Worm (Caenorhabditis elegans) whole organism, L1 larva: ENCODE measurements around the gene ubc-21.

Source experiments
- C04F5.9 ChIP-seq: sonication (generic microtip); optimal IDR thresholded peaks from 2 replicates; lab custom pipeline; 2016; ENCODE audit warnings: missing genetic modification characterization, missing compliant biosample characterization
- C34B4.2 ChIP-seq: sonication (generic microtip); optimal IDR thresholded peaks from 2 replicates; lab custom pipeline; 2017; ENCODE audit warnings: mild to moderate bottlenecking, missing genetic modification characterization, missing compliant biosample characterization
- F16B12.6 ChIP-seq: fragments of 150-350 bp; optimal IDR thresholded peaks from 2 replicates; lab custom pipeline; 2014; ENCODE audit warnings: missing biosample characterization, missing genetic modification characterization
- aha-1 ChIP-seq: fragments of 150-350 bp; optimal IDR thresholded peaks from 2 replicates; lab custom pipeline; 2014; ENCODE audit warnings: missing biosample characterization, missing genetic modification characterization
- blmp-1 ChIP-seq: fragments of 150-350 bp; optimal IDR thresholded peaks from 2 replicates; lab custom pipeline; 2014; ENCODE audit warnings: missing biosample characterization, missing genetic modification characterization
- ceh-82 ChIP-seq, 3 experiments: fragments of 150-350 bp in 1 of 3; sonication (generic microtip) in 2 of 3; optimal IDR thresholded peaks; 2 replicates each; lab custom pipeline; 2014 to 2017; ENCODE audit warnings: missing biosample characterization in 3 of 3, missing genetic modification characterization in 3 of 3
- ces-1 ChIP-seq: fragments of 150-350 bp; optimal IDR thresholded peaks from 2 replicates; lab custom pipeline; 2014; ENCODE audit warnings: missing biosample characterization, missing genetic modification reagents, missing genetic modification characterization
- dpl-1 ChIP-seq, 3 experiments: fragments of 150-350 bp in 2 of 3; sonication (generic microtip) in 1 of 3; optimal IDR thresholded peaks; 2 replicates each; lab custom pipeline; 2014 to 2017; ENCODE audit warnings: missing biosample characterization in 3 of 3, missing genetic modification characterization in 3 of 3, missing genetic modification reagents in 3 of 3
- dsc-1 ChIP-seq: sonication (generic microtip); optimal IDR thresholded peaks from 2 replicates; lab custom pipeline; 2016; ENCODE audit warnings: mild to moderate bottlenecking, missing genetic modification characterization, missing compliant biosample characterization
- efl-1 ChIP-seq, 4 experiments: fragments of 150-350 bp; optimal IDR thresholded peaks in 3 of 4; peaks in 1 of 4; 1 replicate in 1 of 4; 2 replicates in 3 of 4; lab custom pipeline; 2014; ENCODE audit warnings: missing biosample characterization in 2 of 4, missing genetic modification characterization in 2 of 4, missing genetic modification reagents in 2 of 4
- egl-13 ChIP-seq: sonication (generic microtip); optimal IDR thresholded peaks from 2 replicates; lab custom pipeline; 2016; ENCODE audit warnings: missing genotype, missing genetic modification reagents, missing genetic modification characterization, missing compliant biosample characterization
- elt-2 ChIP-seq: sonication (generic microtip); optimal IDR thresholded peaks from 2 replicates; lab custom pipeline; 2016; ENCODE audit warnings: missing genetic modification characterization, mild to moderate bottlenecking, inconsistent platforms, missing compliant biosample characterization, missing genetic modification reagents
- fkh-10 ChIP-seq: sonication (generic microtip); optimal IDR thresholded peaks from 2 replicates; lab custom pipeline; 2017; ENCODE audit warnings: missing biosample characterization, missing genetic modification reagents, missing genetic modification characterization
- fkh-8 ChIP-seq: sonication (generic microtip); optimal IDR thresholded peaks from 2 replicates; lab custom pipeline; 2016; ENCODE audit warnings: mild to moderate bottlenecking, missing genetic modification characterization, missing compliant biosample characterization
- fos-1 ChIP-seq: fragments of 150-350 bp; optimal IDR thresholded peaks from 2 replicates; lab custom pipeline; 2014; ENCODE audit warnings: missing biosample characterization, missing genetic modification characterization
- jun-1 ChIP-seq: fragments of 150-350 bp; optimal IDR thresholded peaks from 2 replicates; lab custom pipeline; 2014; ENCODE audit warnings: missing biosample characterization, missing genetic modification reagents, missing genetic modification characterization
- lin-14 ChIP-seq: fragments of 200-800 bp; sonication (Bioruptor generic); optimal IDR thresholded peaks from 2 replicates; lab custom pipeline; 2018; ENCODE audit warnings: mild to moderate bottlenecking, missing genetic modification characterization, moderate library complexity, missing compliant biosample characterization
- lin-15B ChIP-seq: fragments of 150-350 bp; sonication (generic microtip); optimal IDR thresholded peaks from 3 replicates; lab custom pipeline; 2014; ENCODE audit warnings: missing biosample characterization, missing genetic modification characterization
- lin-35 ChIP-seq, 2 experiments: fragments of 150-350 bp; optimal IDR thresholded peaks; 2 replicates each; lab custom pipeline; 2014; ENCODE audit warnings: missing biosample characterization in 2 of 2, missing genetic modification characterization in 2 of 2, missing genetic modification reagents in 2 of 2
- lin-39 ChIP-seq: fragments of 150-350 bp; optimal IDR thresholded peaks from 2 replicates; lab custom pipeline; 2014; ENCODE audit warnings: missing biosample characterization, missing genetic modification reagents, missing genetic modification characterization
- lir-3 ChIP-seq: sonication (generic microtip); optimal IDR thresholded peaks from 2 replicates; lab custom pipeline; 2016; ENCODE audit warnings: mild to moderate bottlenecking, missing genetic modification characterization, moderate library complexity, missing compliant biosample characterization; ENCODE audit not compliant: poor library complexity
- lsy-2 ChIP-seq, 2 experiments: fragments of 150-350 bp; optimal IDR thresholded peaks; 2 replicates each; lab custom pipeline; 2014; ENCODE audit warnings: missing biosample characterization in 2 of 2, missing genetic modification characterization in 2 of 2
- mab-9 ChIP-seq: fragments of 200-800 bp; sonication (Bioruptor generic); IDR thresholded peaks from 2 replicates; pipeline ENCODE4 v1.3.6; 2022; ENCODE audit warnings: missing genetic modification reagents, missing genetic modification characterization, missing compliant biosample characterization
- nhr-19 ChIP-seq: fragments of 200-800 bp; sonication (Bioruptor generic); conservative IDR thresholded peaks from 2 replicates; pipeline ENCODE4 v1.3.6; 2022; ENCODE audit warnings: missing genetic modification characterization, missing compliant biosample characterization
- nhr-237 ChIP-seq: fragments of 150-350 bp; optimal IDR thresholded peaks from 2 replicates; lab custom pipeline; 2014; ENCODE audit warnings: missing biosample characterization, missing genetic modification characterization
- nhr-71 ChIP-seq: sonication (generic microtip); optimal IDR thresholded peaks from 2 replicates; lab custom pipeline; 2016; ENCODE audit warnings: mild to moderate bottlenecking, missing genetic modification characterization, moderate library complexity, missing compliant biosample characterization
- nhr-76 ChIP-seq: sonication (generic microtip); optimal IDR thresholded peaks from 2 replicates; lab custom pipeline; 2017; ENCODE audit warnings: missing biosample characterization, missing genetic modification characterization
- nhr-77 ChIP-seq: fragments of 150-350 bp; optimal IDR thresholded peaks from 2 replicates; lab custom pipeline; 2014; ENCODE audit warnings: missing biosample characterization, missing genetic modification characterization
- nhr-84 ChIP-seq: sonication (generic microtip); optimal IDR thresholded peaks from 2 replicates; lab custom pipeline; 2017; ENCODE audit warnings: missing biosample characterization, missing genetic modification characterization
- nhr-85 ChIP-seq: sonication (generic microtip); peaks from one replicate; lab custom pipeline; 2016; ENCODE audit warnings: missing genetic modification characterization, inconsistent platforms, missing compliant biosample characterization
- nhr-90 ChIP-seq: sonication (generic microtip); optimal IDR thresholded peaks from 2 replicates; lab custom pipeline; 2016; ENCODE audit warnings: mild to moderate bottlenecking, missing genetic modification characterization, missing compliant biosample characterization; ENCODE audit not compliant: poor library complexity
- snu-23 ChIP-seq: sonication (generic microtip); optimal IDR thresholded peaks from 2 replicates; lab custom pipeline; 2016; ENCODE audit warnings: missing genetic modification characterization, missing compliant biosample characterization
- sup-37 ChIP-seq: fragments of 200-800 bp; sonication (Bioruptor generic); optimal IDR thresholded peaks from 2 replicates; lab custom pipeline; 2018; ENCODE audit warnings: mild to moderate bottlenecking, missing genetic modification characterization, missing compliant biosample characterization
- unc-130 ChIP-seq: fragments of 150-350 bp; optimal IDR thresholded peaks from 2 replicates; lab custom pipeline; 2017; ENCODE audit warnings: missing biosample characterization, missing genetic modification characterization, inconsistent platforms
- unc-30 ChIP-seq: sonication (generic microtip); optimal IDR thresholded peaks from 2 replicates; lab custom pipeline; 2017; ENCODE audit warnings: missing biosample characterization, missing genetic modification characterization
- unc-86 ChIP-seq: sonication (generic microtip); optimal IDR thresholded peaks from 2 replicates; lab custom pipeline; 2016; ENCODE audit warnings: missing genetic modification characterization, missing compliant biosample characterization
- unc-98 ChIP-seq: fragments of 200-800 bp; sonication (Bioruptor generic); IDR thresholded peaks from 2 replicates; pipeline ENCODE4 v1.3.6; 2022; ENCODE audit warnings: missing genetic modification characterization, missing compliant biosample characterization
- vab-15 ChIP-seq: sonication (generic microtip); optimal IDR thresholded peaks from 2 replicates; lab custom pipeline; 2017; ENCODE audit warnings: missing genotype, mild to moderate bottlenecking, missing genetic modification characterization, missing compliant biosample characterization
- xbp-1 ChIP-seq: sonication (generic microtip); optimal IDR thresholded peaks from 2 replicates; lab custom pipeline; 2016; ENCODE audit warnings: missing genetic modification characterization, missing compliant biosample characterization
- ztf-11 ChIP-seq, 2 experiments: sonication (generic microtip); optimal IDR thresholded peaks; 2 replicates each; lab custom pipeline; 2016 to 2017; ENCODE audit warnings: missing genetic modification characterization in 2 of 2, missing biosample characterization in 1 of 2, missing compliant biosample characterization in 1 of 2
- ztf-4 ChIP-seq: fragments of 150-350 bp; optimal IDR thresholded peaks from 2 replicates; lab custom pipeline; 2014; ENCODE audit warnings: missing biosample characterization, missing genetic modification characterization

Gene ubc-21

DNA sequence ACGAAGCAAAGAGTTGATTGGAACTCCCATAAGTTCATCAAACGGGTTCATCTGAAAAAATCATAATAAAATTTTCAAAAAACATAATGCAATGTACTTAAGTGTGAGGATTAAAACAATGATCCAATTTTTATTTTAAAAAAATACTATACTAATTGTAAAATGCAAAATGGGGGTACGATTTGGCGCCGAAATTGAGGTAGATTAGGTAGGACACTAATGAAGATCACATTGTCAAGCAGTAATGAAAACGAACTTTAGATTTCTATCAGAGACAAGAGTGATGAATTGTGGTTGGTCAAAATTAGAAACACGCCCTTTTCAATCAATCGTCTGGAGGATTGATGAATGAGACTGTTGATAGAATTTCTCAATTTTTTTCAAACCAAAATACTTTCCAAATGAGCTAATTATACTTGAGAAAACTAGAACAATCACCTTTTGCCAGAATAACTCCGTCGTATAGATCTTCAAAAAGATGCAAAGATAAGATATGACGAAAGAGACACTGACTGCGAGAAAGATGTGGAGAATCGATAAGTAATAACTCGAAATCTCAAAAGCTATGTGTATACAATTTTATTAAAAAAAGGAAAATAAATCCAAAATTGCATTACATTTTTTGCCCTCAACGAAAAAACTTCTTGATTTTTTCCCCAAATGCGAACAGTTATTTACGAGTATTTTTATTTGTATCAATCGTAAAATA, 11.4 kb upstream of the ubc-21 start, which contains the start of gene C06E2.5:
C06E2.5 (minus strand) TSS at position 51 of the 709 bp plus-strand sequence.
- peak; percentile 80 for TF ChIP-seq nhr-85 (tag; lab: Kevin White, UChicago)
- TF ChIP-seq lin-14 (GFP tag; lab: Kevin White, UChicago), result peak; percentile 33
- no peak for TF ChIP-seq ceh-82 (tag; optimal IDR thresholded peaks at IDR 0.05; lab: Kevin White, UChicago)
- TF ChIP-seq snu-23 (GFP tag; lab: Kevin White, UChicago), result no peak

DNA sequence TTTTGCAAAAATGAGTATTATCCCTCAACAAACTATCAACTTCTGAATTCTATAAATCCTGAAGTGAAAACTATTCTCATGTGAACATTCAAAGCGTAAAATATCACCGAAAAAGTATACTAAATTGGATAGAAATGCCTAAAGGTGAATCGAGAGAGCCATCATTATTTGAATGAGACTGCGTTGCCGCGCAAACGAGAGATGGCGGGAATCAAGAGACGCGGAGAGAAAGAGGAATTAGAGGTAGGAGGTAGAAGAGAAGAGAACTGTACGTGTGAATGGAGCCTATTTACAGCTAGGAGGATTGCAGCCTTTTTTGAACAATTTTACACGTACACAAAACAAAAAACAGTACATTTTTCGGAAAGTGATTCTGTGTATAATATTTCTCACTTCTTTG, 9.9 kb upstream of the ubc-21 start:
- TF ChIP-seq aha-1 (tag; lab: Kevin White, UChicago) (no peak), efl-1 (optimal IDR thresholded peaks at IDR 0.05; lab: Kevin White, UChicago) (peak; percentile 32 to 46), efl-1 (GFP tag; optimal IDR thresholded peaks at IDR 0.05 in 1 of 2; lab: Kevin White, UChicago) (peak; percentile 52 to 92), C04F5.9 (tag; lab: Kevin White, UChicago) (no peak), dsc-1 (tag; lab: Kevin White, UChicago) (no peak), ztf-4 (tag; lab: Kevin White, UChicago) (no peak), mab-9 (GFP tag; lab: Robert Waterston, UW) (no peak), jun-1 (tag; lab: Kevin White, UChicago) (no peak), F16B12.6 (no peak), vab-15 (tag; lab: Kevin White, UChicago) (no peak), nhr-77 (no peak), nhr-85 (tag; lab: Kevin White, UChicago) (no peak), dpl-1 (GFP tag; optimal IDR thresholded peaks at IDR 0.05; lab: Kevin White, UChicago) (peak; percentile 39 to 56 (median 50)), unc-98 (GFP tag; lab: Robert Waterston, UW) (no peak), blmp-1 (tag; lab: Kevin White, UChicago) (peak; percentile 11), lin-35 (GFP tag; optimal IDR thresholded peaks at IDR 0.05; lab: Kevin White, UChicago) (peak in 1 of 2 experiments; percentile 68)
- TF ChIP-seq, all 84 proteins: peak for 4

DNA sequence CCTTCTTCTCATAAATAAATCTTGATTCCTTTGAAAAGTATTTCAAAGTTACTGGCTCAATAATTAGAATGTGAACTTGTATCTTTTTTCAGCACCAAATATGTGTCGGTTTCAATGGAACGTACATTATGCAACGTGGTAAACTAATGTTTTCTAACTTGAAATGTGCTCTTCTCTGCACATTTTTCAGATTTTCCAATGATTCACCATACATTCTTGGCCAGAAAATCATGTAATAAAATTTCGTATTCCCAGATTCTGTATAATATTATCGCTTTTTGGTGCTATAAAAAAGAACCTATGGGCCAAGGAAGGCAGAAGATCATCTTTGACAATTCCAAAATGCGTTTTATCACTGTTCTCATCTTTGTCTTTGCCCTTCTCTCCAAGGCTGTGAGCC, 8.5 kb upstream of the ubc-21 start, which contains the start of gene C06E2.9:
C06E2.9 (plus strand) TSS at position 301 of the 400 bp plus-strand sequence.
- TF ChIP-seq lin-14 (GFP tag; lab: Kevin White, UChicago) (no peak), nhr-237 (tag; lab: Kevin White, UChicago) (no peak), lsy-2 (tag; optimal IDR thresholded peaks at IDR 0.05; lab: Kevin White, UChicago) (no peak), lin-39 (tag; lab: Kevin White, UChicago) (no peak), egl-13 (tag; lab: Kevin White, UChicago) (no peak), nhr-77 (no peak), C34B4.2 (no peak), jun-1 (tag; lab: Kevin White, UChicago) (no peak), ztf-11 (tag; optimal IDR thresholded peaks at IDR 0.05; lab: Kevin White, UChicago) (no peak), fkh-8 (tag; lab: Kevin White, UChicago) (no peak), unc-30 (tag; lab: Kevin White, UChicago) (no peak)

DNA sequence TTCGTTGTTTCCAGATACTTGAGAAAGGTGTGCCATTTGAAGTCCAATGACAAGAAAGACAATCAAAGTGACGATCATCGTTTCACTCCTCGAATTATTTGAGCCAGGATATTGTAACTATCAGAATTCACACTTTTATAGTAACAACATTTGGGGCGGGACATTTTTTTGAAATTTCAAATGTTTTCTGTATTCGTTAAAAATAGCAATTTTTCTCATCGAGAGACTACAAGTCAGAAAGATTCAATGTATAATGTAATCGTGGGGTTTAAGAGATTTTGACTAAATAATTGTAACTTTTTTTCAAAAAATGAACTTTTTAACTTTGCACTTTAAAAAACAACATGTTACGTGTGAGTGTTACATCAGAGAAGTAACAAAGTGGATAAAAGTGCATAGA, 2.9 kb upstream of the ubc-21 start, which contains the start of gene ins-9:
ins-9 (minus strand) TSS at position 101 of the 400 bp plus-strand sequence.
- TF ChIP-seq nhr-85 (tag; lab: Kevin White, UChicago), result no peak
- no peak for TF ChIP-seq ces-1 (GFP tag; lab: Kevin White, UChicago)
- TF ChIP-seq, all 84 proteins: peak for 0

DNA sequence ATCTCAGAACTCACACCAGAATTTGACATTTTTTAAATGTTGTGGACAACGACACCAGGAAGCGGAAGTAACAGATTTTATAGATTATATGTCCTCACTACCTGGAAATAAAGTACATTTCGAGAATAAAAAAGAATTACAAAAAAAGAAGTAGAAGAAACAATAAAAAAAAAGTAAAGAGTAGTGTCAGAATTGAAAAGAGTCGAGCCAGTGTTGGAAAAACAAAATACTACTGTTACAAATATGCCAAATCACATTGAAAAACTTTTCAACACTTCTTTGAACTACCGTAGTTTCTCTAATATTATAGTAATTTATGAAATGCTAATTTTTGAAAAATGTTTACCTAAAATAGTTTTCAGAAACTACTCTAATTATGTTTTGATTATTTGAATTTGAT, 5.3 kb downstream of the ubc-21 start, which contains the start of gene C06E2.1:
C06E2.1 (minus strand) TSS at position 101 of the 400 bp plus-strand sequence.
- TF ChIP-seq unc-130 (tag; lab: Kevin White, UChicago) (no peak), fkh-8 (tag; lab: Kevin White, UChicago) (peak; percentile 71), fos-1 (no peak)

DNA sequence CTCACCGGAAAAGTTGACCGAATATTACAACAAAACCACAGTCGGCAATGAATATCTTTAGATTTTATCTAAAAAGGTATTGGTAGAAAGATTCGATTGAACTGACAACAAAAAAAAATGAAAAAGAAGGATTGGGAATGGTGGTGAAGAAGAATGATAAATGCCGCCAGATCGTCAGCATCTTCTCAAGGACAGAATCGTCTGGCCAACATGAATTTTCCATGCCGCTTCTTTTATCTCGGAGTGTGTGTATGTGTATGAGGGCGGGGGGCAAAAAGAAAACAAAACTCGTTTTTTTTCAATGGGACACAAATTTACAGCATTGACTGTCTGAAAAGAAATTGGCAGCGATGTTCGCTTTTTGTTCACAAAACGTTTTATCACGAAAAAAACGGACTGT, 6.4 kb downstream of the ubc-21 start:
- TF ChIP-seq nhr-84 (tag; lab: Kevin White, UChicago) (no peak), lir-3 (no peak), unc-86 (tag; lab: Kevin White, UChicago) (no peak), elt-2 (tag; lab: Kevin White, UChicago) (no peak), xbp-1 (tag; lab: Kevin White, UChicago) (no peak), lin-15B (no peak), nhr-90 (tag; lab: Kevin White, UChicago) (no peak), sup-37 (GFP tag; lab: Kevin White, UChicago) (no peak), egl-13 (tag; lab: Kevin White, UChicago) (no peak), nhr-19 (GFP tag; lab: Robert Waterston, UW) (no peak), nhr-76 (tag; lab: Kevin White, UChicago) (no peak), fkh-10 (GFP tag; lab: Kevin White, UChicago) (no peak), C34B4.2 (no peak), nhr-71 (tag; lab: Kevin White, UChicago) (no peak), unc-98 (GFP tag; lab: Robert Waterston, UW) (no peak)
